Worm (Caenorhabditis elegans): ENCODE measurements around the gene Y97E10AR.2.
A peak's percentile ranks its signal among the peaks of the same experiment; 100 is the strongest.

Y97E10AR.2 gene

DNA sequence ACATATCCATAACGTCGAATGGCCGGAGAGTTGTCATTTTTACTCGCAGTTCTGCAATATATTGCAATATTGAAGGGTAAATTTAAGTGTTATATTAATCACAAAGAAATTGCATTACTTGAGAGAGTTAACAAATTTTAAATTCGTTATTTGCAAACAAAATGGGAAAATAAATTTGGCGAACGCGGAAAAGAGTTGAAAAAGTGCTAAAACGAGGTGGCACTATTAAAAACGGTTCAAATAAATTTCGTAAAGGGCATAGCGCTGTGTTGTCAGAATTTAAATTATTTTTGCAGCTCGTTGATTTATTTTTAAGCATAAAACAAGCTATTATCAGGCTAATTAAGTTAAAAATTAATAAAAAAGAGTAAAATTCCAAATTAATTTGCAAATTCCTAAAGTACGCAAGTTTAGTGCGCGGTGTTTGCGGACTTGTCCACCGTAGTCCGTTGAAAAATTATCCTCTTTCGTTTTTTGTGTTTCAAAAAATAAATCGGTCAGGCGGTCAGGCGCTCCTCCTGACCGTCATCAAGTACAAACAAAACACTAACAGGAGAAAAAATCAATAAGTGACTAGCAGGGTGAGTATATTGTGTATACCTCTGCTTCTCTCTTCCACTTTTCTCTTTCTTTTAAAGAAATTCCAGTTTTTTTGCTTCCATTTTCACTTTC is 12.5 kb upstream of the Y97E10AR.2 start, which contains the start of the genes natb-1 and abhd-12:
TSS of gene natb-1 (minus strand) at position 51 of the 672 bp plus-strand sequence.
TSS of gene abhd-12 (plus strand) at position 499 of the 672 bp plus-strand sequence.
- TF ChIP-seq nhr-47 (tag; optimal IDR thresholded peaks at IDR 0.05) (peak; percentile 52), xbp-1 (tag; optimal IDR thresholded peaks at IDR 0.05) (peak; percentile 38), lsy-2 (tag; optimal IDR thresholded peaks at IDR 0.05) (peak; percentile 92 to 98), snu-23 (GFP tag; optimal IDR thresholded peaks at IDR 0.05) (peak; percentile 62), ceh-82 (tag; optimal IDR thresholded peaks at IDR 0.05) (peak in 1 of 3 experiments; percentile 30), lin-35 (GFP tag; optimal IDR thresholded peaks at IDR 0.05) (peak; percentile 44 to 81), rnt-1 (tag; optimal IDR thresholded peaks at IDR 0.05) (peak; percentile 20), nhr-85 (tag) (peak; percentile 69), tbx-2 (tag; optimal IDR thresholded peaks at IDR 0.05) (peak; percentile 19), snpc-4 (tag; optimal IDR thresholded peaks at IDR 0.05) (no peak), mab-9 (GFP tag; IDR thresholded peaks at IDR 0.05) (no peak), F16B12.6 (tag; optimal IDR thresholded peaks at IDR 0.05) (peak; percentile 89), lin-15B (tag; optimal IDR thresholded peaks at IDR 0.05) (no peak), hlh-4 (tag; optimal IDR thresholded peaks at IDR 0.05) (no peak), elt-3 (tag; optimal IDR thresholded peaks at IDR 0.05) (peak in 1 of 6 experiments; percentile 15), hlh-17 (GFP tag; optimal IDR thresholded peaks at IDR 0.05; ENCODE audit: borderline replicate concordance) (no peak), nhr-71 (tag; optimal IDR thresholded peaks at IDR 0.05) (peak; percentile 47), swsn-7 (tag; optimal IDR thresholded peaks at IDR 0.05) (peak; percentile 27), efl-1 (optimal IDR thresholded peaks at IDR 0.05) (peak; percentile 39 to 43), efl-1 (GFP tag; optimal IDR thresholded peaks at IDR 0.05 in 1 of 2) (peak; percentile 59 to 94), ztf-4 (tag; optimal IDR thresholded peaks at IDR 0.05) (no peak), nhr-20 (tag; optimal IDR thresholded peaks at IDR 0.05) (peak; percentile 54), C16A3.4 (tag; optimal IDR thresholded peaks at IDR 0.05) (peak; percentile 44), fos-1 (tag; optimal IDR thresholded peaks at IDR 0.05) (no peak), mep-1 (tag; optimal IDR thresholded peaks at IDR 0.05) (peak; percentile 76), skn-1 (tag; optimal IDR thresholded peaks at IDR 0.05) (peak; percentile 31), lin-14 (GFP tag; optimal IDR thresholded peaks at IDR 0.05) (peak; percentile 55), elt-2 (tag; optimal IDR thresholded peaks at IDR 0.05) (no peak), blmp-1 (tag; optimal IDR thresholded peaks at IDR 0.05) (peak; percentile 64), zip-4 (GFP tag; optimal IDR thresholded peaks at IDR 0.05) (no peak), vab-15 (tag; optimal IDR thresholded peaks at IDR 0.05) (no peak), unc-130 (tag; optimal IDR thresholded peaks at IDR 0.05) (peak; percentile 57), mdl-1 (tag; optimal IDR thresholded peaks at IDR 0.05) (peak in 1 of 2 experiments; percentile 52), egl-13 (tag; optimal IDR thresholded peaks at IDR 0.05) (no peak), isw-1 (GFP tag; IDR thresholded peaks at IDR 0.05) (no peak), dpl-1 (GFP tag; optimal IDR thresholded peaks at IDR 0.05) (peak; percentile 20 to 60 (median 55))

DNA sequence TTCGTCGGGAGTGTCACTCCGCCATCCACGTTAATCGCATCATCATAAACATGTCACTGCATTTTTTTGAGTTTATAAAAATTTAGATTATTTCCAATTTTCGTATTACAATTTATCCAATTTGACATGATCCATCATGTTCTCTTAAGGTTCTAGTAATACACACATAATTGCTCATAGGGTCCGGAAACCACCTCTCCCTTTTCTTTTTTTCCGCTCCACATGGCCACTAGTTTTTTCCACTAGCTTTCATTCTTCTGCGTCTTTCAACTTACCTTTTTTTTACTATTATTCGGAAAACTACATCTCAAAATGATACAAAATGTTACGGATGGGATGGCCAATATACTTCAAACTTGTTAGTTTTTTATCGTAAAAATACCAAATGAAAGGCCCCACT is 10.1 kb upstream of the Y97E10AR.2 start, which contains the start of gene Y97E10AL.1:
TSS of gene Y97E10AL.1 (plus strand) at position 301 of the 400 bp plus-strand sequence.
- TF ChIP-seq ceh-88 (GFP tag; IDR thresholded peaks at IDR 0.05), result no peak
- no peak for TF ChIP-seq alr-1 (tag; optimal IDR thresholded peaks at IDR 0.05; ENCODE audit: borderline replicate concordance)
- no peak for TF ChIP-seq tbx-2 (tag; optimal IDR thresholded peaks at IDR 0.05)
- no peak for TF ChIP-seq lsy-2 (tag; optimal IDR thresholded peaks at IDR 0.05)
- TF ChIP-seq lir-3 (tag; optimal IDR thresholded peaks at IDR 0.05; ENCODE audit: poor library complexity), result no peak
- TF ChIP-seq ets-5 (GFP tag; IDR thresholded peaks at IDR 0.05), result no peak
- TF ChIP-seq pqm-1 (tag; optimal IDR thresholded peaks at IDR 0.05), result no peak
- no peak for TF ChIP-seq nhr-12 (tag; optimal IDR thresholded peaks at IDR 0.05)
